Fruit fly (Drosophila melanogaster) whole organism: ENCODE data around the gene kud.

Source experiments
- CG8478 ChIP-seq: fragments of >200 bp; optimal IDR thresholded peaks from 2 replicates; lab custom pipeline; 2018; ENCODE audit warnings: inconsistent platforms
- Dll ChIP-seq: fragments of >200 bp; optimal IDR thresholded peaks from 2 replicates; lab custom pipeline; 2017
- EcR ChIP-seq, 2 experiments: fragments of >200 bp; optimal IDR thresholded peaks; 2 replicates each; lab custom pipeline; 2017; ENCODE audit warnings: missing biosample characterization in 2 of 2, missing genetic modification characterization in 2 of 2, missing genetic modification reagents in 2 of 2
- pan ChIP-seq: fragments of >200 bp; optimal IDR thresholded peaks from 2 replicates; lab custom pipeline; 2017
- psq ChIP-seq: fragments of >200 bp; optimal IDR thresholded peaks from 2 replicates; lab custom pipeline; 2017
- usp ChIP-seq: fragments of >200 bp; optimal IDR thresholded peaks from 2 replicates; lab custom pipeline; 2017; ENCODE audit warnings: missing biosample characterization, missing genetic modification characterization, mixed read lengths

Gene kud

DNA sequence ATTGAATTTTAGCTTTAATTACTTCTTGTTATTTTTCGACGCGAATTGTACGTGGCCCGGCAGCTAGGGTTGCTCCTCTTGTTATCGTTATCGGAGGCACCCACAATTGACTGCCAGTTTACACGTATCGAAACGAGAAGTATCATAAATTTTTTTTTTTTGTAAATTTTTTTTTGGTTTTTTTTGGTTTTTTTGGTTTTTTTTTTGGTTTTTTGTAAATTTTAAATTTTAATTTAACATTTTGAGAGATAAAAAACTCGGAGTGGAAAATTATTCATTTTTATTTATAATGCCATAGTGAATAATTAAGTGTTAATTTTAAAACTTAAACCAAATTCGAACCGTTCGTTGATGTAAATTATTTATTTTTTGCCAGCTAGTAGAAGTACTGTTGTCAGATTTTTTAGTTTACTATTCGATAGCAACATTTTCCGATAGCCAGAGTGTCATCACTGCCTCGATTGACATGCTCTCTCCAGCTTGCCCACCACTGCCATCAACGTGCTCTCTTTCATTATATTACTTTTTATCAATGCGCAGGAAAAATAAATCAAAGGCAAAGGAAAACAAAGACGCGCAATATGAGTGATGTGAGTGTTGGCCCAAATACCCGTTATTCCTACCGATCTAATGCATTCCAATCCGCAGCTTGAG, at the start of gene kud, which contains the start of gene Zcchc7:
kud (minus strand) TSS at position 72 of the 654 bp plus-strand sequence.
Zcchc7 (plus strand) TSS at position 467 of the 654 bp plus-strand sequence.
- TF ChIP-seq usp (GFP tag; lab: Kevin White, UChicago) (no peak), pan (no peak), EcR (GFP tag; optimal IDR thresholded peaks at IDR 0.05; lab: Kevin White, UChicago) (no peak), CG8478 (lab: Kevin White, UChicago) (no peak), psq (lab: Kevin White, UChicago) (no peak), Dll (lab: Kevin White, UChicago) (no peak)

DNA sequence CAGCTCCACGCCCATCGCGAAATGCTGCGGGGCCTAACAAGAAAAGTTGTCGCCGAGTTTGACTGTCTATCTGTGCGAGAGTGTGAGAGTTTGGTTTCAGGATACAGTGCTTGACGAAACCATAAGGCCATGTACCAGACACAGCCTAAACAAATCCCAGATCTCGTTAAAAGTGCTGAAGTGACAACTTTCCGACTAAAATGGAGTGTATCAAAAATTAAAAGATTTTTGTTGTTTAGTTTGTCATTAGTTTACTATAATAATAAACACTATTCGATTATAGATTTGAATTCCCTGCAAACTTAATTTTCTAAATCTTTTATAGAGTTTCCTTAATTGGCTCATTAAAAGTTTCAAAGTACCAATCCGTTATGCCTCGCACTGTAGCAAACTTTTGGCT, 48.9 kb upstream of the kud start:
- no peak for TF ChIP-seq CG8478 (lab: Kevin White, UChicago)
- TF ChIP-seq pan, result no peak
- TF ChIP-seq usp (GFP tag; lab: Kevin White, UChicago), result no peak
- no peak for TF ChIP-seq EcR (GFP tag; optimal IDR thresholded peaks at IDR 0.05; lab: Kevin White, UChicago)
- no peak for TF ChIP-seq Dll (lab: Kevin White, UChicago)
- TF ChIP-seq psq (lab: Kevin White, UChicago), result no peak

DNA sequence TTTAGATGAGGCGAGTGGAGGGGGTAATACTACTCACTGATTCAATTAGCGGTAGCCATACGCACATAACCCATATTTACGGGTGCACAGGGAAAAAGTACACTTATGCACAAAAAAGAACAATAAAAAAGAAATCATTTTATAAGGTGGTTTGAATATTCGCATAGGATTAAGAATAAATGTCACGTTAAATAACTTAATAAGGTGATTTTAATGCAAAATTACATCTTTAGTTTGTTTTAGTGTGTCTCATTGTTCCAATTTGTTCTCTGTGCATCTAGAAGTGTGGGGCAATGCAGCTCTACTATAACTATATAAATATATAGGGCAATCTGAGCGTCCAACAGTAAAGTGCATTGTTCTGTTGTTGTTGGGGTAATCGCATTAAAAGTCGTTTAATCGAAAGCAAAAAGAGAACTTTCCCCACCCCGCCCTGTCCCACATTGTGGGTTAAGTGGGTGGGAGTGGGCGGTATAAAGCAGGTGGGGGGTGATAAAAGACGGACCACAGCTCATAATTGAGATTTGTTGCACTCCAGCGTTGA, 48.0 kb upstream of the kud start:
- TF ChIP-seq usp (GFP tag; lab: Kevin White, UChicago), result no peak
- no peak for TF ChIP-seq pan
- TF ChIP-seq Dll (lab: Kevin White, UChicago), result no peak
- TF ChIP-seq psq (lab: Kevin White, UChicago), result no peak
- TF ChIP-seq CG8478 (lab: Kevin White, UChicago), result no peak

DNA sequence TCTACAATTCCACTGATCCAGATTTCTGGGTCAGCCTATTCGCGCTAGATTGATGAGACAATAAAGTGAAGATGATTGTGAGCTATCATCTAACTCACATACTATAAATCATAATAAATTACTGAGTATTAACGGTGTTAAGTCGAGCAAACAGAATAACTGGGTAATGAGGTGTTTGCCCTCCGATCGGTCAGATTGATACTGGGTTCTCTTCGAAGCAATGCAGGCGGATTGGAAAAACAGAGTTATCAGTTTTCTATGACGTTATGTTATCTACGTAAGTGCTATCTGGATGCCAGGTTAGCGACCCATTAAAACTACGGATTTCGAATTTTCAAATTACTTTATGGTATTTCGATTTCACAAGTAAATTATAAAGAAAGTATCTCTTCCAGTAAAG, 47.1 kb upstream of the kud start:
- no peak for TF ChIP-seq EcR (GFP tag; optimal IDR thresholded peaks at IDR 0.05; lab: Kevin White, UChicago)
- no peak for TF ChIP-seq pan
- no peak for TF ChIP-seq CG8478 (lab: Kevin White, UChicago)
- TF ChIP-seq Dll (lab: Kevin White, UChicago), result no peak
- no peak for TF ChIP-seq psq (lab: Kevin White, UChicago)
- no peak for TF ChIP-seq usp (GFP tag; lab: Kevin White, UChicago)

DNA sequence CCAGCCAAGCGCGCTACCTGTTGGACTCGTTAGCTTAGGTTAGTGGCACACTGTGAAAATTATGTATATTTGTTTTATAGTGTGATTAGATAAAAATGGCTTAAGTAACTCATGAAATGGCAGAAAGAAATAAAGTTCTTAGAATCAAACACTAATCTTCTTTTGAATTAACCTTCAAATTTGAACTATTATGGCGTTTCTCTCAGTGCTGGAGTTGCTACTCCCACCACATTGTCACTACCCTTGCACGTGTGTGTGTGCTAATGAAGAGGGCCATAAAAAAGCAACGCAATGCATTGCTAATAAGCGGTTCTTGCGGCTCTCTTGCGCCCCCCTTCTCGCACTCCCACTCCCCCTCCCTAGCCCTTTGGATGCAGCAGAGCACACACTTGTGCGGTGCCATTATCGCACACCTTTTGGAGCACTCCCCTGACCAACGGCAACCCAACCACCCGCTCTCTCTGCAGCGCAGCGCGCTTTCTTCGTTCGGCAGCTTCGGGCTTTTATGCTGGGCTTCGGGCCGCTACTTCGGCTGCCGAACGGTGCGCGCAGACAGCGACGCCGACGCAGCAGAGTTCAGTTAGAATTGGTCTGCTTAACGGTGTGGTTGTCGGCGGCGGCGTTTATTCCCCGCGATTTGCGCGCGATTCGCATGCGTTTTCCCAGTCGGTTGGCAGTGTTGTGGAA, 46.0 kb upstream of the kud start:
- TF ChIP-seq psq (lab: Kevin White, UChicago), result no peak
- no peak for TF ChIP-seq pan
- no peak for TF ChIP-seq CG8478 (lab: Kevin White, UChicago)
- TF ChIP-seq Dll (lab: Kevin White, UChicago), result peak; percentile 82
- no peak for TF ChIP-seq usp (GFP tag; lab: Kevin White, UChicago)

DNA sequence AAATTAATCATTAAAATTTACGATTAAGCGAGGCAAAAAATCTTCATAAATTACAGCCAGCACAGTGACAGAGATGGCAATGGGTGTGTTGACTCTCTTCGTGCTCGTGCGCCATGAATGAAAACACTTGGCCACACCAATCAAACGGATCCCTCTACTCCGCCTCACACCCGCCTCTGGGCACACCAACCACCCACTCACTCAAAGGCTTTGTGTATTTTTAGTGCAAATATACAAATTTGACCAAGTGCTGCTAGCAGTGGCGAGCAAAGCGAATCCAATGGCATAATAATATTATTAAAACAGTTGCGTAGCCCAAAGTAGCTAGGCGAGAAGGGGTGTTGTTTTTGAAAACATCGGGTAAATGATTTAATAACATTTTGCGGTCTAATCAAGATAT, 44.8 kb upstream of the kud start:
- no peak for TF ChIP-seq CG8478 (lab: Kevin White, UChicago)
- no peak for TF ChIP-seq Dll (lab: Kevin White, UChicago)
- no peak for TF ChIP-seq usp (GFP tag; lab: Kevin White, UChicago)

DNA sequence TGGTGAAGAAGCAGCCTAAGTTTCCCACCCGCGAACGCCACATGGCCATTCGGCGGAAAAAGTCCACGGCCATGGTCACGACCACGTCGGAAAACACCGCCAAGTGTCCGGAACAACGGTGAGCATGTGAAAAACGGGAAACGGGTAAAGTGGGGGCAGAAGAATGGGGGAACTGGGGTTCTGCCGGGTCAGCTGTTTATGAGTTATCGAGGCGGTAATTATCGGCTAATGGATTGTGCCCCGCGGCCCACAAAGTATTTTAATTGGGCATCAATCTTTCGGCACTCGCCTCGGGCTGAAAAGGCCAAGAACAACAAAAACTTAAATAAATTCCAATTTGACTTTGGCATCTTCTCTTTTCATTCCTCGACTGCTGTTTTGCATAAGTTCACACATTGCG, 42.5 kb upstream of the kud start:
- TF ChIP-seq usp (GFP tag; lab: Kevin White, UChicago) (no peak), Dll (lab: Kevin White, UChicago) (no peak), EcR (GFP tag; optimal IDR thresholded peaks at IDR 0.05; lab: Kevin White, UChicago) (no peak), psq (lab: Kevin White, UChicago) (no peak), CG8478 (lab: Kevin White, UChicago) (no peak), pan (no peak)

DNA sequence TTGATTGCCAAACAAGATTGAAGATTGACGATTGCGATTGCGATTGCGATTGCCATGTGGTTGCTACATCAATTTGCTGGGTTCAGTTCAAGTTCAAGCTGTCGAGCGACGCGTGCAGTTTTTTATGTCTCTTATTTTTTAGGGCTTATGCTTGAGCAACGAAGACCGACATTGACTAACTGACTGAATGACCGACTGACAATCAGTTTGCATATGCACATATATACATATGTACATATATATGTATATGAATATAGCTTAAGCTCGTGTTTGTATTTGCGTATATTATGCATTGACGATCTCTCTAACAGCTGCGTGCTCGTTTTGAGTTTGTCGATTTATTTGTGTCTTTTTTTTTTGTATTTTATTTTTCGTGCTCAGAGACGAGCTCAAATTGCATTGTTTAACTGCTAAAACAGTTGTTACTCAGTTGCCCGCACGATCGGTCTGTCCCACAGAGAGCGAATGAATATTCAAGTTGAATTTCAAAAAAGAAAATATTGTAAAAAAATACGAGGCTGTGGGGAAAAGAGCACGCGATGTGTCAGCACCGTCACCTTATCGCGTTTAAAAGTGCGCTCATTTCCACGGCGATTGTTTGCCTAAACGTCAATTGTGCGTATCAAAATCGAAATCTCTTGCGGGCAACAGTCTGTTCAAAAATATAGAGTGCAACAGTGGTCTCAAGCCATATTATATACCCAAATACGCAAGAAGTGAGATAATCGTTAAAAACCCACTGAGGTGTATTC, 41.6 kb upstream of the kud start:
- no peak for TF ChIP-seq usp (GFP tag; lab: Kevin White, UChicago)
- TF ChIP-seq psq (lab: Kevin White, UChicago), result no peak
- TF ChIP-seq pan, result no peak
- no peak for TF ChIP-seq Dll (lab: Kevin White, UChicago)
- no peak for TF ChIP-seq CG8478 (lab: Kevin White, UChicago)
- TF ChIP-seq EcR (GFP tag; optimal IDR thresholded peaks at IDR 0.05; lab: Kevin White, UChicago), result no peak

DNA sequence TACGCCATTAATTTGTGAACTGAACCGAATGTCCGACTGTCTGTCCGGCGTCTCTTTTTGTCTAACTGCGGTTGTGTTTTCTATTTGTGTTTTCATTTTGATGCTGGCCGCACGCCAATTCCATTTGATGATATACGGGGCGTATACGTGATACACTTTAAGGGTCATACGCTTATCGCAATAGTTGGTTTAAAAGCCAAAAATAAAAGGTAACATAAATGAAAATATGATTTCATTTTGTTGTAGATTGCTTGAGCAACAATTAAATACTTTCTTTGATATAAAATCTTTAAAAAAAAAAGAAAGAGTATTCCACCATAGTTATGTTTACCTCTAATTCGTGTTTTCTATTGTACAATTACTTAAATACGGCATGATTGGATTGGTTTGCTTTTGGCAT, 40.3 kb upstream of the kud start:
- no peak for TF ChIP-seq CG8478 (lab: Kevin White, UChicago)
- no peak for TF ChIP-seq Dll (lab: Kevin White, UChicago)
- no peak for TF ChIP-seq pan
- no peak for TF ChIP-seq psq (lab: Kevin White, UChicago)
- TF ChIP-seq usp (GFP tag; lab: Kevin White, UChicago), result no peak

DNA sequence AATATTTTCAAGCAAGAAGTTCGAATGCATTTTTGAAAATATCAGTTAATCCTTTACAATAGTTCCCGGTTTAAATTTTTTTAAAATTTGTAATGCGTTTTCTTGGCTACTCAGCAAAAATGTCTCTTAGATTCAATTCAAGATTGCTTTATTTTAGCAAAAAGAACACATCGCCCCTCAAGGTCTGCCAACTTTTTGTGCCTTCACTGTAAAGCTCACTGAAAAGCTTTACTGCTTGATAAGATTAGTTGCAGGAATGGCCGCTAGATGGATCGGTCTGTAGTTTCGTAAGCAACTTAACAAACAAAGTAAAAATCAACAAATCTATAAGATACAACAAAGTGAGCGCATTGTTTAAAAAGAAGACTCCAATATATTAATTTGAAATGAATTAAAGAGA, 39.2 kb upstream of the kud start:
- no peak for TF ChIP-seq Dll (lab: Kevin White, UChicago)
- TF ChIP-seq psq (lab: Kevin White, UChicago), result no peak
- TF ChIP-seq CG8478 (lab: Kevin White, UChicago), result no peak
- no peak for TF ChIP-seq pan
- no peak for TF ChIP-seq EcR (GFP tag; optimal IDR thresholded peaks at IDR 0.05; lab: Kevin White, UChicago)
- no peak for TF ChIP-seq usp (GFP tag; lab: Kevin White, UChicago)

DNA sequence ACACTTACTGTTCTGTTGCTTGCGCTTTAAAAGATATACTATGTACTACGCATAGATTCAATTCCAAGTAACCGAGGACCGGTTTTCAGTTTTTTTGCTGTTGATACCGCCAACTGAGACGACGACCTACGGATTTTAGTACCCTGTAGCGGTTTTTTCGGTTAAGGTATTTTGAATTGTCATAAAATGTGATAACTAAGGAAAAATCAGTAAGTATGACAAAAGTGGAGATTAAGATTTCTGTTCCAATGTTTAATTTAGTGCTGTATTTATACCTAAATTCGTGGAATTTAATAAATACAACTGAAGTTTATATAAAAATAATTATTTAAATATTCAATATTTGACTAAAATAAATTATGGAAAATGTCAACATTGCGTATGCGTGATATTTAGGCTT, 36.3 kb upstream of the kud start:
- TF ChIP-seq psq (lab: Kevin White, UChicago) (no peak), Dll (lab: Kevin White, UChicago) (no peak), usp (GFP tag; lab: Kevin White, UChicago) (no peak), CG8478 (lab: Kevin White, UChicago) (no peak)
